Fruit fly (Drosophila melanogaster) whole organism, embryonic: ENCODE results near the gene CG13658.

Experiments
- Blimp-1 ChIP-seq: fragments of 200-800 bp; sonication (Bioruptor generic); optimal IDR thresholded peaks from 3 replicates; lab custom pipeline; 2018; ENCODE audit warnings: missing biosample characterization, missing genetic modification characterization, mild to moderate bottlenecking, moderate library complexity, missing genetic modification reagents
- CG17186 ChIP-seq: fragments of 200-800 bp; sonication (Bioruptor generic); optimal IDR thresholded peaks from 3 replicates; lab custom pipeline; 2017; ENCODE audit warnings: missing biosample characterization, missing genetic modification reagents, missing genetic modification characterization
- CG17385 ChIP-seq: fragments of 200-800 bp; sonication (Bioruptor generic); optimal IDR thresholded peaks from 3 replicates; lab custom pipeline; 2018; ENCODE audit warnings: missing biosample characterization, mild to moderate bottlenecking, missing genetic modification characterization
- Dll ChIP-seq: fragments of 200-800 bp; sonication (Bioruptor generic); IDR thresholded peaks from 4 replicates; pipeline ENCODE4 v1.3.6; 2022; ENCODE audit warnings: missing biosample characterization, missing genetic modification characterization; ENCODE audit not compliant: partially characterized antibody
- NC2α ChIP-seq: fragments of 200-800 bp; sonication (Bioruptor generic); optimal IDR thresholded peaks from 2 replicates; lab custom pipeline; 2016; ENCODE audit warnings: missing biosample characterization, missing genetic modification characterization
- stwl ChIP-seq: fragments of 200-800 bp; sonication (Bioruptor generic); optimal IDR thresholded peaks from 3 replicates; lab custom pipeline; 2018; ENCODE audit warnings: missing biosample characterization, mild to moderate bottlenecking, missing genetic modification characterization, moderate library complexity
- zen2 ChIP-seq: fragments of 200-800 bp; sonication (Bioruptor generic); IDR thresholded peaks from 3 replicates; pipeline ENCODE4 v1.3.6; 2022; ENCODE audit warnings: missing biosample characterization, missing genetic modification characterization; ENCODE audit not compliant: partially characterized antibody

- no peak for TF ChIP-seq stwl (tag; lab: Kevin White, UChicago)
- TF ChIP-seq NC2α = no peak
- TF ChIP-seq CG17385 = no peak
- no peak for TF ChIP-seq zen2
- no peak for TF ChIP-seq CG17186 (GFP tag; lab: Kevin White, UChicago)
- TF ChIP-seq Blimp-1 = no peak
- TF ChIP-seq Dll (GFP tag; lab: Robert Waterston, UW) = no peak
Observed at dm6 chr3R:25302239-25302638, 15.0 kb downstream of the CG13658 start, which contains the start of gene CG31370.
